Worm (Caenorhabditis elegans): Measurements from ENCODE around the gene pnc-2.

DNA sequence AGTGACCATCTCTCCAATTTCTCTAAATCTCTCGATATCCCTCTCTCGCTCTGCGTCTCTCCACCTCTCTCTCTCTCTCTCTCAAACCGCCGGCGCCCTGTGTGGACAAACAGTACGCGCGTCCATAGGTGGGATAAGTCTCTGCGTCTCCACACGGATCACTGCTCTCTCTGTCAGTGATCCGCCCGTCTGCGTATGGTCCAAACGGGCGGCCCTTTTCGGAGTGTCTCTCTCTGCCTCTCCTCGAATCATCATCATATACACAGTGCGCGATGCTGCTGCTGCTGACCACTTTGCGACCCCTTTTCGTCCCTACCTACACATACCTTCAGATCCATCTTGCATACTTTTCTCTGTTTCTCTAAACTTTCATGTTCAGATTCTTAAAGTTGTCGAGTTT lies 37.2 kb downstream of the pnc-2 start:
- no peak for TF ChIP-seq elt-3 (tag; optimal IDR thresholded peaks at IDR 0.05)
- TF ChIP-seq sptf-1 (tag; optimal IDR thresholded peaks at IDR 0.05), result peak; percentile 52
- TF ChIP-seq ceh-39 (tag; optimal IDR thresholded peaks at IDR 0.05), result no peak
- TF ChIP-seq nhr-12 (tag; optimal IDR thresholded peaks at IDR 0.05), result no peak
- no peak for TF ChIP-seq ces-1 (GFP tag; optimal IDR thresholded peaks at IDR 0.05)
- TF ChIP-seq ztf-11 (tag; optimal IDR thresholded peaks at IDR 0.05), result no peak
- no peak for TF ChIP-seq lsy-2 (tag; optimal IDR thresholded peaks at IDR 0.05)
- no peak for TF ChIP-seq unc-39 (tag; optimal IDR thresholded peaks at IDR 0.05)

Measured in whole organism, mixed stage, embryonic.